Worm (Caenorhabditis elegans): ENCODE results near the gene C17C3.1.

DNA sequence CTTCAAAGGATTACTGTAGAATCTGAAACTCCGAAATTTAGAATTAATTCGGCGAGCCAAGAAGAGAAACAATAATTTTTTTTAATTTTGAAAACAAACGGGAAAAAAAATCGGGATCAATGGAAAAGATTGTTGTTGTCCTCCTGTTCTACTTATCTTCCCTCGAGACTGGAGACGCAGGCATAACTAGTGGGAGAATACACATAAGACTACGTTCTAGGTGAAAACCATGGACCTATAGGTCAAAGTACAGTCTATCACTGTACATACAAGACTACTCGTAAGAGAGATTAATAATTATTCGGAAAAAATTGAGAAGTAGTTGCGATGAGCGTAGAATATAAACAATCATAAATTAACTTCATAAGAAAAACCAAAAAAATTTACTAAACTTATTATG, 48.9 kb downstream of the C17C3.1 start, which contains the start of gene dhs-6:
- TF ChIP-seq pes-1 (GFP tag; IDR thresholded peaks at IDR 0.05) (no peak), hmg-4 (GFP tag; optimal IDR thresholded peaks at IDR 0.05) (no peak), aly-1 (tag; optimal IDR thresholded peaks at IDR 0.05) (no peak), ama-1 (optimal IDR thresholded peaks at IDR 0.05) (no peak), B0310.2 (tag; optimal IDR thresholded peaks at IDR 0.05) (no peak), ceh-13 (GFP tag; optimal IDR thresholded peaks at IDR 0.05) (no peak), ceh-36 (tag; optimal IDR thresholded peaks at IDR 0.05) (no peak), flt-1 (GFP tag; IDR thresholded peaks at IDR 0.05) (no peak), hmbx-1 (tag; optimal IDR thresholded peaks at IDR 0.05) (no peak), tbx-11 (GFP tag; IDR thresholded peaks at IDR 0.05) (no peak), scrt-1 (GFP tag; IDR thresholded peaks at IDR 0.05) (no peak)

Data from whole organism, early embryonic.